Fruit fly (Drosophila melanogaster): ENCODE data around the gene CG42853.
A peak's percentile ranks its signal among the peaks of the same experiment; 100 is the strongest.

dm6 chr3L:18072023-18072422 lies 49.8 kb downstream of the CG42853 start, which contains the start of gene CG44005:
- no peak for TF ChIP-seq cnc (optimal IDR thresholded peaks at IDR 0.05)
- TF ChIP-seq CG14711 (tag; optimal IDR thresholded peaks at IDR 0.05), result no peak
- no peak for TF ChIP-seq toe (GFP tag; optimal IDR thresholded peaks at IDR 0.05)
- peak; percentile 88 for TF ChIP-seq pad (GFP tag; optimal IDR thresholded peaks at IDR 0.05)
- TF ChIP-seq Clk (GFP tag; optimal IDR thresholded peaks at IDR 0.05), result no peak
- no peak for TF ChIP-seq Hr96 (GFP tag; optimal IDR thresholded peaks at IDR 0.05)
- TF ChIP-seq Mnt (GFP tag; optimal IDR thresholded peaks at IDR 0.05), result no peak
